Fruit fly (Drosophila melanogaster) whole organism, embryonic: Measurements from ENCODE around the gene CG33969.

Experiments used
- Awh ChIP-seq: fragments of 200-800 bp; sonication (Bioruptor generic); IDR thresholded peaks from 2 replicates; pipeline ENCODE4, ENCODE4 v1.3.6; 2022; ENCODE audit warnings: missing biosample characterization, missing genetic modification characterization
- CG10321 ChIP-seq: fragments of 200-800 bp; sonication (Bioruptor generic); IDR thresholded peaks from 2 replicates; pipeline ENCODE4 v1.3.6; 2022; ENCODE audit warnings: missing biosample characterization, missing genetic modification characterization
- CG11247 ChIP-seq: fragments of 200-800 bp; sonication (Bioruptor generic); IDR thresholded peaks from 2 replicates; pipeline ENCODE4 v1.3.6; 2022; ENCODE audit warnings: missing biosample characterization, missing genetic modification characterization
- CG11695 ChIP-seq: fragments of 200-800 bp; sonication (Bioruptor generic); IDR thresholded peaks from 3 replicates; pipeline ENCODE4 v1.3.6; 2022; ENCODE audit warnings: missing biosample characterization, missing genetic modification characterization
- CG12104 ChIP-seq: fragments of 200-800 bp; sonication (Bioruptor generic); optimal IDR thresholded peaks from 3 replicates; lab custom pipeline; 2016; ENCODE audit warnings: missing biosample characterization, missing genetic modification characterization
- CG1233 ChIP-seq: fragments of 200-800 bp; sonication (Bioruptor generic); optimal IDR thresholded peaks from 4 replicates; lab custom pipeline; 2018; ENCODE audit warnings: missing biosample characterization, mild to moderate bottlenecking, missing genetic modification characterization
- CG13296 ChIP-seq: fragments of 200-800 bp; sonication (Bioruptor generic); optimal IDR thresholded peaks from 3 replicates; lab custom pipeline; 2018; ENCODE audit warnings: missing biosample characterization, mild to moderate bottlenecking, missing genetic modification characterization
- CG15073 ChIP-seq: fragments of 200-800 bp; sonication (Bioruptor generic); optimal IDR thresholded peaks from 2 replicates; lab custom pipeline; 2016; ENCODE audit warnings: missing biosample characterization, missing genetic modification characterization
- CG1602 ChIP-seq: fragments of 200-800 bp; sonication (Bioruptor generic); optimal IDR thresholded peaks from 3 replicates; lab custom pipeline; 2016; ENCODE audit warnings: missing biosample characterization, missing genetic modification characterization
- CG17912 ChIP-seq: fragments of 200-800 bp; sonication (Bioruptor generic); optimal IDR thresholded peaks from 2 replicates; lab custom pipeline; 2018; ENCODE audit warnings: missing biosample characterization, mild to moderate bottlenecking, missing genetic modification characterization
- CG18619 ChIP-seq: fragments of 200-800 bp; sonication (Bioruptor generic); optimal IDR thresholded peaks from 3 replicates; lab custom pipeline; 2017; ENCODE audit warnings: missing biosample characterization, mild to moderate bottlenecking, missing genetic modification characterization
- CG32772 ChIP-seq: fragments of 200-800 bp; sonication (Bioruptor generic); IDR thresholded peaks from 2 replicates; pipeline ENCODE4 v1.3.6; 2022; ENCODE audit warnings: missing biosample characterization, missing genetic modification characterization
- CG3281 ChIP-seq: fragments of 200-800 bp; sonication (Bioruptor generic); optimal IDR thresholded peaks from 3 replicates; lab custom pipeline; 2017; ENCODE audit warnings: missing biosample characterization, mild to moderate bottlenecking, missing genetic modification characterization
- CG6813 ChIP-seq: fragments of 200-800 bp; sonication (Bioruptor generic); optimal IDR thresholded peaks from 2 replicates; lab custom pipeline; 2017; ENCODE audit warnings: missing biosample characterization, missing genetic modification characterization, mild to moderate bottlenecking, moderate library complexity, missing genetic modification reagents
- CG8089 ChIP-seq: fragments of 200-800 bp; sonication (Bioruptor generic); optimal IDR thresholded peaks from 3 replicates; lab custom pipeline; 2016; ENCODE audit warnings: missing biosample characterization, missing genetic modification characterization
- CG8290 ChIP-seq, 3 experiments: fragments of 200-800 bp; sonication (Bioruptor generic); optimal IDR thresholded peaks; 2 replicates each; lab custom pipeline; 2016 to 2019; ENCODE audit warnings: missing biosample characterization in 3 of 3, missing genetic modification characterization in 3 of 3, mild to moderate bottlenecking in 2 of 3, moderate library complexity in 1 of 3
- CG8478 ChIP-seq: fragments of >200 bp; optimal IDR thresholded peaks from 2 replicates; lab custom pipeline; 2018
- CG9215 ChIP-seq: fragments of 200-800 bp; sonication (Bioruptor generic); IDR thresholded peaks from 2 replicates; pipeline ENCODE4 v1.3.6; 2022; ENCODE audit warnings: missing biosample characterization, missing genetic modification characterization
- Jarid2 ChIP-seq: fragments of 200-800 bp; sonication (Bioruptor generic); optimal IDR thresholded peaks from 3 replicates; lab custom pipeline; 2017; ENCODE audit warnings: mild to moderate bottlenecking, missing biosample characterization, missing genetic modification reagents, missing genetic modification characterization
- MBD-R2 ChIP-seq: fragments of 200-800 bp; sonication (Bioruptor generic); IDR thresholded peaks from 2 replicates; pipeline ENCODE4 v1.3.6; 2022; ENCODE audit warnings: missing biosample characterization, missing genetic modification characterization
- Mes4 ChIP-seq: fragments of 200-800 bp; sonication (Bioruptor generic); optimal IDR thresholded peaks from 2 replicates; lab custom pipeline; 2016; ENCODE audit warnings: missing biosample characterization, missing genetic modification characterization
- Oli ChIP-seq: fragments of 200-800 bp; sonication (Bioruptor generic); optimal IDR thresholded peaks from 2 replicates; lab custom pipeline; 2018; ENCODE audit warnings: missing biosample characterization, mild to moderate bottlenecking, missing genetic modification characterization, moderate library complexity
- Pdp1 ChIP-seq, 2 experiments: fragments of 200-800 bp; sonication (Bioruptor generic); optimal IDR thresholded peaks; 3 replicates each; lab custom pipeline; 2016; ENCODE audit warnings: missing biosample characterization in 2 of 2, missing genetic modification characterization in 2 of 2, mild to moderate bottlenecking in 1 of 2, moderate library complexity in 1 of 2
- Scr ChIP-seq: fragments of 200-800 bp; sonication (Bioruptor generic); IDR thresholded peaks from 2 replicates; pipeline ENCODE4 v1.3.6; 2022; ENCODE audit warnings: missing biosample characterization, missing genetic modification characterization; ENCODE audit not compliant: partially characterized antibody
- Taf1 ChIP-seq: fragments of 200-800 bp; sonication (Bioruptor generic); IDR thresholded peaks from 2 replicates; pipeline ENCODE4 v1.3.6; 2022; ENCODE audit warnings: missing biosample characterization, missing genetic modification characterization
- bowl ChIP-seq: fragments of 200-800 bp; sonication (Bioruptor generic); IDR thresholded peaks from 2 replicates; pipeline ENCODE4 v1.3.6; 2022; ENCODE audit warnings: missing biosample characterization, missing genetic modification characterization
- chn ChIP-seq: fragments of 200-800 bp; sonication (Bioruptor generic); optimal IDR thresholded peaks from 2 replicates; lab custom pipeline; 2016; ENCODE audit warnings: missing biosample characterization, missing genetic modification characterization
- crc ChIP-seq: fragments of 200-800 bp; sonication (Bioruptor generic); optimal IDR thresholded peaks from 2 replicates; lab custom pipeline; 2016; ENCODE audit warnings: missing biosample characterization, missing genetic modification characterization
- crol ChIP-seq: fragments of 200-800 bp; sonication (Bioruptor generic); IDR thresholded peaks from 2 replicates; pipeline ENCODE4 v1.3.6; 2022; ENCODE audit warnings: missing biosample characterization, missing genetic modification characterization
- grau ChIP-seq: fragments of 200-800 bp; optimal IDR thresholded peaks from 3 replicates; lab custom pipeline; 2019; ENCODE audit warnings: missing biosample characterization, mild to moderate bottlenecking, missing genetic modification characterization, moderate library complexity
- her ChIP-seq: fragments of 200-800 bp; sonication (Bioruptor generic); optimal IDR thresholded peaks from 2 replicates; lab custom pipeline; 2016; ENCODE audit warnings: missing biosample characterization, missing genetic modification characterization
- lab ChIP-seq: fragments of 200-800 bp; sonication (Bioruptor generic); optimal IDR thresholded peaks from 3 replicates; lab custom pipeline; 2017; ENCODE audit warnings: missing biosample characterization, missing genetic modification characterization, mild to moderate bottlenecking, moderate library complexity, missing genetic modification reagents
- lov ChIP-seq, 2 experiments: fragments of 200-800 bp in 1 of 2; fragments of >200 bp in 1 of 2; sonication (Bioruptor generic) in 1 of 2; IDR thresholded peaks in 1 of 2; optimal IDR thresholded peaks in 1 of 2; 2 replicates in 1 of 2; 3 replicates in 1 of 2; pipeline versions ENCODE4 v1.3.6 to Lab custom; 2017 to 2022; ENCODE audit warnings: missing biosample characterization in 1 of 2, missing genetic modification characterization in 1 of 2
- mld ChIP-seq: fragments of 200-800 bp; sonication (Bioruptor generic); IDR thresholded peaks from 3 replicates; pipeline ENCODE4 v1.3.6; 2022; ENCODE audit warnings: missing biosample characterization, missing genetic modification characterization; ENCODE audit not compliant: partially characterized antibody
- oc ChIP-seq: fragments of 200-800 bp; sonication (Bioruptor generic); optimal IDR thresholded peaks from 2 replicates; lab custom pipeline; 2018; ENCODE audit warnings: missing biosample characterization, mild to moderate bottlenecking, missing genetic modification characterization, moderate library complexity
- pho ChIP-seq: fragments of 200-800 bp; sonication (Bioruptor generic); optimal IDR thresholded peaks from 2 replicates; lab custom pipeline; 2016; ENCODE audit warnings: missing biosample characterization, missing genetic modification characterization
- scrt ChIP-seq: fragments of 200-800 bp; sonication (Bioruptor generic); optimal IDR thresholded peaks from 2 replicates; lab custom pipeline; 2018; ENCODE audit warnings: missing biosample characterization, mild to moderate bottlenecking, missing genetic modification characterization, moderate library complexity
- sens ChIP-seq: fragments of 200-800 bp; sonication (Bioruptor generic); peaks from one replicate; lab custom pipeline; 2016; ENCODE audit warnings: missing biosample characterization, missing genetic modification characterization
- sima ChIP-seq: fragments of 200-800 bp; sonication (Bioruptor generic); optimal IDR thresholded peaks from 2 replicates; lab custom pipeline; 2016; ENCODE audit warnings: missing biosample characterization, missing genetic modification characterization
- sr ChIP-seq: fragments of 200-800 bp; sonication (Bioruptor generic); IDR thresholded peaks from 3 replicates; pipeline ENCODE4 v1.3.6; 2022; ENCODE audit warnings: missing biosample characterization, missing genetic modification characterization
- unc-4 ChIP-seq: fragments of 200-800 bp; sonication (Bioruptor generic); IDR thresholded peaks from 2 replicates; pipeline ENCODE4 v1.3.6; 2022; ENCODE audit warnings: missing biosample characterization, missing genetic modification characterization; ENCODE audit not compliant: partially characterized antibody
- unpg ChIP-seq: fragments of 200-800 bp; sonication (Bioruptor generic); optimal IDR thresholded peaks from 3 replicates; lab custom pipeline; 2018; ENCODE audit warnings: missing biosample characterization, mild to moderate bottlenecking, missing genetic modification characterization, moderate library complexity
- wdn ChIP-seq: fragments of 200-800 bp; sonication (Bioruptor generic); IDR thresholded peaks from 2 replicates; pipeline ENCODE4 v1.3.6; 2022; ENCODE audit warnings: missing biosample characterization, missing genetic modification characterization
- z ChIP-seq: fragments of 200-800 bp; sonication (Bioruptor generic); IDR thresholded peaks from 3 replicates; pipeline ENCODE4 v1.3.6; 2022; ENCODE audit warnings: missing biosample characterization, missing genetic modification characterization
- zen2 ChIP-seq: fragments of 200-800 bp; sonication (Bioruptor generic); IDR thresholded peaks from 3 replicates; pipeline ENCODE4 v1.3.6; 2022; ENCODE audit warnings: missing biosample characterization, missing genetic modification characterization; ENCODE audit not compliant: partially characterized antibody

Gene CG33969

DNA sequence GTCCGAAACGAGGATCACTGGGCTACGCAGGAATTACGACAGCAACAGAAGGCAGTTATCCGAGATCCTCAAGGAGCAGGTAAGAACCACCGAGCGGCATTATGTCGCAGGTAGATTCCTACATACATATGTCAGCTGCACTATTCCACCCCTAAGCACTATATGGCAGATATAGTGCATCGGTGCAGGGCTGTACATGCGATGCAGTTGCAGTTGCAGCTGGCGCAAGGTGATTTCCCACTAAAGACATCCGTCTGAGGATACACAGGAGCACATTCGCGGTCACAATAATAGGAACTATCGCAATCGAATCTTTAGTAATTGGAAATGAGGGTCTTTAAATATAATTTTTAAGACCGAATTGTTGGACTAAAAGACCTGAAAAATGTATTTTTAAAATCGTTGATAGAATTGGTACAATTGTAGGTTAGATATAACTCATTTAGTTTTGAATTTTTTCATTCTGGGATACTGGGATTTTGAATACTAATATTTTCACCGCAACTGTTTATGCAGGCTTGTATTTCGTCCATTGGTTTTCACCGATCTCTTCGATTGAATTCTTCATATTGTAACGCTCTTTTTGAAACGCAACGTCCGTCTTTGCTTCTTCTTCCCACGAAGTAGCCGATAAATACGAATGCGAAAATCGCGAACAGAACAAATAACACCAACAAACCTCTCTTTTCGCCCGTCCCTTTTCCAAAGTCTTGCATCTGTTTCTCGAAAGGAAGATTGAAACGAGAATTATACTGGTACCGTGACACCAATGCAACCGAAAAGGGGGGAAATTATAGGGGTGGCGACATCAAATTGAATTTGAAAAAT lies 9.5 kb upstream of the CG33969 start (continued):
- TF ChIP-seq CG3281 (no peak), Jarid2 (no peak), CG8478 (lab: Kevin White, UChicago) (no peak), CG8290 (GFP tag; optimal IDR thresholded peaks at IDR 0.05; lab: Kevin White, UChicago) (peak; percentile 29), CG8290 (tag; optimal IDR thresholded peaks at IDR 0.05; lab: Kevin White, UChicago) (peak in 1 of 2 experiments; percentile 19), CG10321 (GFP tag; lab: Robert Waterston, UW) (no peak), CG11695 (GFP tag; lab: Robert Waterston, UW) (0 out of 3 replicates have a peak, but pooled peaks have one; percentile 27), CG1233 (GFP tag; lab: Kevin White, UChicago) (peak; percentile 7), sr (GFP tag; lab: Robert Waterston, UW) (no peak)

DNA sequence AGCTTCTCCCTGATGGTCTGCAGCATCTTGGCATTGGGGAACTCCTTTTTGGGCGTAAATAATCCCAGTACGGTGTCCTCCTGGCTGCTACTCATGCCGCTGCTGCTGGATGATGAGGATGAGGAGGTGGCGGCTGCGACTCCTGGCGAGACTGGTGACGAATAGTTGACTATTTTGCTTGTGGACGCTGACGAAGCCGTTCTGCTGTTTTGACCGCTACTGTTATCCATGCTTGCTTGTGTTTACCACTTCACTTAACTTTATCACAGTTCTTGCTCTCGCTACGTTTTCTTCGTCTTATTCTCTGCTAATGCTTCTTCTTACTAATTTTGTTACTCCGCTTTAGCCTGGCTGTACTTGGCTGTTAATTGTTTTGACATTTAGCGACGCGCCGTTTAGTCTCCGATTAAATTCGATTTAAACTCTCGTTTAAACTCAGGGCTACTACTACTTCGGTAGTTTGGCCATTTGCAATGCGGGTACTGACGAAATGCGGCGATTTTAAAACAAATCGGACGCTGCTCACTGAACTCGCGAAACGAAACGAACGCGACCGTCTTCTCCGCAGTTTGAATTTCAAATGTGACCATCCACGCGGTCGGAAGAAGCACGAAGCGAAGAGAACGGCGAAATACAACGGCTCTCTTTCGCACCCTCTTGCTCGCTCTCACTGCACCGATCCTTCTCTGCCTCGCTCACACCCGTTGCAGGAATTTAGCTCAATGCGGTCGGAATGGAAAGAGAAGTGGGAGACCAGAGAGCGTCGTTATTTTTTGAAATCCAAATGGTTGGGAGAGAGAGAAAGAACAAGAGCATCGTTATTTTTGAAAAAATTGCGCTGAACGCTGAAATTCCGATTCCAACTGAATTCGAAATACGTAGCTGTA lies 7.9 kb upstream of the CG33969 start, which contains the start of gene trbl:
Gene trbl, minus strand, starts transcription at position 584 of the 887 bp plus-strand sequence.
- TF ChIP-seq MBD-R2 (GFP tag; lab: Robert Waterston, UW) (peak; percentile 23; the same call in 1 of the 2 replicates), wdn (no peak), sens (peak; percentile 34), CG15073 (GFP tag; lab: Kevin White, UChicago) (peak; percentile 92), Oli (tag; lab: Kevin White, UChicago) (no peak), Mes4 (no peak), pho (GFP tag; lab: Kevin White, UChicago) (no peak), sima (GFP tag; lab: Kevin White, UChicago) (no peak), her (peak; percentile 70), CG11247 (GFP tag; lab: Robert Waterston, UW) (no peak), crc (GFP tag; lab: Kevin White, UChicago) (no peak), grau (tag; lab: Kevin White, UChicago) (peak; percentile 35), CG17912 (GFP tag; lab: Kevin White, UChicago) (no peak), CG18619 (GFP tag; lab: Kevin White, UChicago) (no peak), crol (GFP tag; lab: Robert Waterston, UW) (no peak), CG1602 (GFP tag; lab: Kevin White, UChicago) (no peak), scrt (GFP tag; lab: Kevin White, UChicago) (peak; percentile 6), CG13296 (GFP tag; lab: Kevin White, UChicago) (peak; percentile 53), bowl (GFP tag; lab: Robert Waterston, UW) (no peak), CG6813 (GFP tag; lab: Kevin White, UChicago) (no peak), lab (GFP tag; lab: Kevin White, UChicago) (peak; percentile 52), Taf1 (GFP tag; lab: Robert Waterston, UW) (no peak), unpg (peak; percentile 20), mld (GFP tag; lab: Robert Waterston, UW) (peak; percentile 90), lov (optimal IDR thresholded peaks at IDR 0.05; lab: Kevin White, UChicago) (no peak), lov (GFP tag; IDR thresholded peaks at IDR 0.05; lab: Robert Waterston, UW) (0 out of 3 replicates have a peak, but pooled peaks have one; percentile 66), Scr (GFP tag; lab: Robert Waterston, UW) (peak; percentile 57), CG8089 (GFP tag; lab: Kevin White, UChicago) (no peak), CG9215 (GFP tag; lab: Robert Waterston, UW) (no peak), oc (peak; percentile 47), z (GFP tag; lab: Robert Waterston, UW) (peak; percentile 62; the same call in 1 of the 3 replicates), Pdp1 (GFP tag; optimal IDR thresholded peaks at IDR 0.05; lab: Kevin White, UChicago) (no peak), unc-4 (GFP tag; lab: Robert Waterston, UW) (peak; percentile 58), Awh (no peak), CG12104 (GFP tag; lab: Kevin White, UChicago) (no peak), zen2 (no peak; the same call in 2 of the 3 replicates), CG32772 (GFP tag; lab: Robert Waterston, UW) (no peak), chn (GFP tag; lab: Kevin White, UChicago) (no peak)
